Worm (Caenorhabditis elegans) whole organism, young adult: ENCODE results near the gene nhr-20.

Experiments used
- B0035.1 ChIP-seq: sonication (generic microtip); optimal IDR thresholded peaks from 2 replicates; lab custom pipeline; 2016; ENCODE audit warnings: missing genetic modification characterization, mild to moderate bottlenecking, missing compliant biosample characterization, missing genotype, missing genetic modification reagents
- D2030.7 ChIP-seq: fragments of 200-800 bp; sonication (Bioruptor generic); IDR thresholded peaks from 2 replicates; pipeline ENCODE4 v1.3.6; 2022; ENCODE audit warnings: missing genetic modification reagents, missing genetic modification characterization, missing compliant biosample characterization
- F23B12.7 ChIP-seq: sonication (generic microtip); optimal IDR thresholded peaks from 2 replicates; lab custom pipeline; 2017; ENCODE audit warnings: missing genetic modification characterization, mild to moderate bottlenecking, missing compliant biosample characterization, antibody characterized with exemption, moderate library complexity; ENCODE audit not compliant: insufficient read depth
- T07F8.4 ChIP-seq: sonication (generic microtip); optimal IDR thresholded peaks from 2 replicates; lab custom pipeline; 2016; ENCODE audit warnings: mild to moderate bottlenecking, missing genetic modification characterization, moderate library complexity, missing compliant biosample characterization
- Y67H2A.10 ChIP-seq: fragments of 200-800 bp; sonication (Bioruptor generic); conservative IDR thresholded peaks from 2 replicates; pipeline ENCODE4 v1.3.6; 2022; ENCODE audit warnings: missing genetic modification reagents, missing genetic modification characterization, missing compliant biosample characterization
- akir-1 ChIP-seq: fragments of 200-800 bp; sonication (Bioruptor generic); optimal IDR thresholded peaks from 2 replicates; lab custom pipeline; 2018; ENCODE audit warnings: mild to moderate bottlenecking, missing genetic modification characterization, moderate library complexity, missing compliant biosample characterization
- aptf-2 ChIP-seq: fragments of 200-800 bp; sonication (Bioruptor generic); conservative IDR thresholded peaks from 2 replicates; pipeline ENCODE4 v1.3.6; 2022; ENCODE audit warnings: missing genetic modification reagents, missing genetic modification characterization, missing compliant biosample characterization
- athp-1 ChIP-seq: sonication (generic microtip); optimal IDR thresholded peaks from 2 replicates; lab custom pipeline; 2017; ENCODE audit warnings: mild to moderate bottlenecking, missing genetic modification characterization, missing compliant biosample characterization
- cebp-1 ChIP-seq, 2 experiments: fragments of 200-800 bp in 1 of 2; sonication (Bioruptor generic) in 1 of 2; sonication (generic microtip) in 1 of 2; IDR thresholded peaks in 1 of 2; optimal IDR thresholded peaks in 1 of 2; 2 replicates each; pipeline versions ENCODE4 v1.3.6 to Lab custom; 2017 to 2022; ENCODE audit warnings: missing compliant biosample characterization in 2 of 2, missing genetic modification characterization in 2 of 2, mild to moderate bottlenecking in 1 of 2, missing genetic modification reagents in 1 of 2, moderate library complexity in 1 of 2
- ceh-40 ChIP-seq: fragments of 200-800 bp; sonication (Bioruptor generic); IDR thresholded peaks from 2 replicates; pipeline ENCODE4 v1.3.6; 2022; ENCODE audit warnings: missing genetic modification characterization, missing compliant biosample characterization
- dox-1 ChIP-seq: fragments of 200-800 bp; sonication (Bioruptor generic); IDR thresholded peaks from 2 replicates; pipeline ENCODE4 v1.3.6; 2022; ENCODE audit warnings: missing genetic modification reagents, missing genetic modification characterization, missing compliant biosample characterization
- egrh-3 ChIP-seq: fragments of 200-800 bp; sonication (Bioruptor generic); IDR thresholded peaks from 2 replicates; pipeline ENCODE4 v1.3.6; 2022; ENCODE audit warnings: missing genetic modification reagents, missing genetic modification characterization, missing compliant biosample characterization
- ekl-4 ChIP-seq: fragments of 200-800 bp; sonication (Bioruptor generic); IDR thresholded peaks from 2 replicates; pipeline ENCODE4 v1.3.6; 2022; ENCODE audit warnings: missing genetic modification reagents, missing genetic modification characterization, missing compliant biosample characterization
- gei-17 ChIP-seq: fragments of 200-800 bp; sonication (Bioruptor generic); optimal IDR thresholded peaks from 2 replicates; lab custom pipeline; 2018; ENCODE audit warnings: mild to moderate bottlenecking, missing genetic modification characterization, missing compliant biosample characterization
- him-1 ChIP-seq: sonication (generic microtip); optimal IDR thresholded peaks from 2 replicates; lab custom pipeline; 2016; ENCODE audit warnings: missing genotype, missing genetic modification reagents, missing genetic modification characterization, missing compliant biosample characterization
- hlh-26 ChIP-seq: fragments of 200-800 bp; sonication (Bioruptor generic); conservative IDR thresholded peaks from 2 replicates; pipeline ENCODE4 v1.3.6; 2022; ENCODE audit warnings: missing genetic modification reagents, missing genetic modification characterization, missing compliant biosample characterization
- hmg-1.2 ChIP-seq: fragments of 200-800 bp; sonication (Bioruptor generic); IDR thresholded peaks from 2 replicates; pipeline ENCODE4 v1.3.6; 2022; ENCODE audit warnings: missing genetic modification reagents, missing genetic modification characterization, missing compliant biosample characterization
- hmg-20 ChIP-seq: fragments of 200-800 bp; sonication (Bioruptor generic); IDR thresholded peaks from 2 replicates; pipeline ENCODE4 v1.3.6; 2022; ENCODE audit warnings: missing genetic modification reagents, missing genetic modification characterization, missing compliant biosample characterization
- hsf-1 ChIP-seq: fragments of 200-800 bp; sonication (Bioruptor generic); IDR thresholded peaks from 2 replicates; pipeline ENCODE4 v1.3.6; 2022; ENCODE audit warnings: missing genetic modification reagents, missing genetic modification characterization, missing compliant biosample characterization
- lin-26 ChIP-seq: fragments of 200-800 bp; sonication (Bioruptor generic); IDR thresholded peaks from 2 replicates; pipeline ENCODE4 v1.3.6; 2022; ENCODE audit warnings: missing genetic modification reagents, missing genetic modification characterization, missing compliant biosample characterization
- lin-35 ChIP-seq, 3 experiments: fragments of 150-350 bp in 2 of 3; sonication (generic microtip) in 1 of 3; optimal IDR thresholded peaks; 2 replicates each; lab custom pipeline; 2014 to 2018; ENCODE audit warnings: missing biosample characterization in 3 of 3, missing genetic modification characterization in 3 of 3, missing genetic modification reagents in 3 of 3
- lir-1 ChIP-seq: fragments of 200-800 bp; sonication (Bioruptor generic); conservative IDR thresholded peaks from 2 replicates; pipeline ENCODE4 v1.3.6; 2022; ENCODE audit warnings: missing genetic modification reagents, missing genetic modification characterization, missing compliant biosample characterization
- lsl-1 ChIP-seq: fragments of 200-800 bp; sonication (Bioruptor generic); optimal IDR thresholded peaks from 2 replicates; lab custom pipeline; 2018; ENCODE audit warnings: mild to moderate bottlenecking, missing genetic modification characterization, moderate library complexity, missing compliant biosample characterization
- lsy-27 ChIP-seq: sonication (generic microtip); optimal IDR thresholded peaks from 2 replicates; lab custom pipeline; 2017; ENCODE audit warnings: missing genetic modification characterization, mild to moderate bottlenecking, missing compliant biosample characterization, antibody characterized with exemption, missing genotype, borderline replicate concordance; ENCODE audit not compliant: insufficient read depth
- madf-6 ChIP-seq: fragments of 200-800 bp; sonication (Bioruptor generic); IDR thresholded peaks from 2 replicates; pipeline ENCODE4 v1.3.6; 2022; ENCODE audit warnings: missing genetic modification reagents, missing genetic modification characterization, missing compliant biosample characterization
- madf-8 ChIP-seq: fragments of 200-800 bp; sonication (Bioruptor generic); conservative IDR thresholded peaks from 2 replicates; pipeline ENCODE4 v1.3.6; 2022; ENCODE audit warnings: missing genetic modification reagents, missing genetic modification characterization, missing compliant biosample characterization
- mel-28 ChIP-seq: sonication (generic microtip); optimal IDR thresholded peaks from 2 replicates; lab custom pipeline; 2016; ENCODE audit warnings: borderline replicate concordance, mild to moderate bottlenecking, missing genetic modification characterization, missing compliant biosample characterization
- nfya-1 ChIP-seq: sonication (generic microtip); optimal IDR thresholded peaks from 2 replicates; lab custom pipeline; 2017; ENCODE audit warnings: antibody characterized with exemption, missing compliant biosample characterization, missing genetic modification characterization, borderline replicate concordance; ENCODE audit not compliant: insufficient read depth
- nfyb-1 ChIP-seq: fragments of 200-800 bp; sonication (Bioruptor generic); IDR thresholded peaks from 2 replicates; pipeline ENCODE4 v1.3.6; 2022; ENCODE audit warnings: missing genetic modification reagents, missing genetic modification characterization, missing compliant biosample characterization
- nhr-120 ChIP-seq: fragments of 200-800 bp; sonication (Bioruptor generic); IDR thresholded peaks from 2 replicates; pipeline ENCODE4 v1.3.6; 2022; ENCODE audit warnings: missing genetic modification characterization, missing compliant biosample characterization
- nhr-80 ChIP-seq: sonication (generic microtip); optimal IDR thresholded peaks from 2 replicates; lab custom pipeline; 2016; ENCODE audit warnings: missing genetic modification characterization, missing compliant biosample characterization
- somi-1 ChIP-seq: fragments of 200-800 bp; sonication (Bioruptor generic); optimal IDR thresholded peaks from 2 replicates; lab custom pipeline; 2018; ENCODE audit warnings: mild to moderate bottlenecking, missing genetic modification characterization, missing compliant biosample characterization
- tbx-9 ChIP-seq: sonication (generic microtip); optimal IDR thresholded peaks from 2 replicates; lab custom pipeline; 2016; ENCODE audit warnings: borderline replicate concordance, missing genetic modification characterization, inconsistent platforms, missing compliant biosample characterization
- unc-62 ChIP-seq: fragments of 150-350 bp; optimal IDR thresholded peaks from 2 replicates; lab custom pipeline; 2014; ENCODE audit warnings: missing biosample characterization, missing genetic modification reagents, missing genetic modification characterization
- zfh-2 ChIP-seq: fragments of 200-800 bp; sonication (Bioruptor generic); conservative IDR thresholded peaks from 2 replicates; pipeline ENCODE4 v1.3.6; 2022; ENCODE audit warnings: missing genetic modification reagents, missing genetic modification characterization, missing compliant biosample characterization
- ztf-18 ChIP-seq: sonication (generic microtip); optimal IDR thresholded peaks from 2 replicates; lab custom pipeline; 2016; ENCODE audit warnings: missing genotype, mild to moderate bottlenecking, missing genetic modification characterization, missing compliant biosample characterization
- ztf-25 ChIP-seq: fragments of 200-800 bp; sonication (Bioruptor generic); IDR thresholded peaks from 2 replicates; pipeline ENCODE4 v1.3.6; 2022; ENCODE audit warnings: missing genetic modification reagents, missing genetic modification characterization, missing compliant biosample characterization

The nhr-20 gene

DNA sequence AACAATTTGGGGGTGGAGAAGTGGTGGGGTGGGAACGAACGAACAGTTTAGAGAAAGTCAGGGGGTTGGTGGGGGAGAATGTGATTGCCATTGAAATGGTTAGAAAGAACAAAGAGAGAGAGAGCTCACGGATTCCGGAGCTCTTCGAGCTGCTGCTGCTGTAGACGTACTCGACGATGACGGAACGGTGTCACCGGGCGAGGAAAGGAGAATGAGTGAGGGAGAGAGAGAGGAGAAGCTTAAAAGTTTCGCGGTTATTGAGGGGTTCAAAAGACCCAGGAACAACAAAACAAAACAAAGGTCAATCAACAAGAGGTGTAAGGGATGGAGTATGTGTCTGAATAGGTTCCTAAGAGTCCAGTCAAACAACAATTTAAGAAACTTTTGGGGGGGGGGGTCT, 43.3 kb upstream of the nhr-20 start:
- TF ChIP-seq F23B12.7 (tag; lab: Kevin White, UChicago) (no peak), zfh-2 (GFP tag; lab: Robert Waterston, UW) (0 out of 2 replicates have a peak, but pooled peaks have one; percentile 28), lin-26 (no peak), cebp-1 (GFP tag; IDR thresholded peaks at IDR 0.05; lab: Robert Waterston, UW) (no peak), cebp-1 (tag; optimal IDR thresholded peaks at IDR 0.05; lab: Kevin White, UChicago) (no peak), egrh-3 (GFP tag; lab: Robert Waterston, UW) (peak; percentile 39; the same call in 1 of the 2 replicates)

- TF ChIP-seq nfyb-1 (GFP tag; lab: Robert Waterston, UW), result peak; percentile 67
- TF ChIP-seq F23B12.7 (tag; lab: Kevin White, UChicago), result no peak
- TF ChIP-seq ceh-40 (GFP tag; lab: Robert Waterston, UW), result no peak
- no peak for TF ChIP-seq lir-1 (GFP tag; lab: Robert Waterston, UW)
Measured at ce11 chrIII:4275704-4276103, 42.7 kb upstream of the nhr-20 start.

DNA sequence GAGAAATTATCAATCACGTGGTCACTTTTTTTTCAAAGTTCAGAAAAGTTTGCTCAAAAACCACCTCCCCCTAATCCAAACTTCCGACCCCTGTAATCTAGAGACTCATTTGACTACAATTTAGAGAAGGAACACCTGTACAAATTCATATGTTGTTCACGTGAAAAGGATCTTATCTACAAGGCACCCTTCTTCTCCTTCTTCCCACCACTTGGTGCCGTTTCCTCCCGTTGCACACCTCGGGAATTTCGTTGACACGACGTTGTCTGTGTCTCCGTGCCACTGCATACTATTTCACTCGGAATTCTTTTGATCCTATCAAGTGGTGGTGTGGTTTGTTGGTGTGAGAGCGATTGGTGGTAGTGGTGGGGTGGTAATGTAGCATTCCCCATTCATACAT, 41.5 kb upstream of the nhr-20 start:
- TF ChIP-seq D2030.7 (GFP tag; lab: Robert Waterston, UW) (0 out of 2 replicates have a peak, but pooled peaks have one; percentile 9), B0035.1 (tag; lab: Kevin White, UChicago) (no peak), hmg-1.2 (peak; percentile 18; the same call in 1 of the 2 replicates), somi-1 (no peak)

DNA sequence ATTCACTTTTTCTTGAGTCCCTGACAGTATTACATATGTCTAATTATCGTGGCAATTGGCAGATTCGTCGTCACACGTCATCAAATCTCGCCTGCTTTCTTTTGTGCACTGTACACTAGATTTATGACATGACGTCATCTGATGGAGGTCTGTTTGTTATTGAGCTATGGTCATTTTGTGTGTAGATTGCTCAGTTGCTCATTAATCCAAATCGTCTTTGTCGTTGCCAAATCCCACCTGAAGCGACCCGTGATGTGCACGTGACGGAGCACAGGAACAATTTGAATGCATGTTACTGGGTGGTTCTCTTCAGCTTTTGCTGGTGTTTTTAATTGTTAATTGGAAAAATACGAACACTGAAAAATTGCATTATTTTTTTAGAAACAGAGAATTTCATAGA, 39.8 kb upstream of the nhr-20 start:
- TF ChIP-seq unc-62 (peak; percentile 13), hmg-20 (GFP tag; lab: Robert Waterston, UW) (no peak)

ce11 chrIII:4271059-4271458, 38.0 kb upstream of the nhr-20 start:
- TF ChIP-seq T07F8.4 (tag; lab: Kevin White, UChicago), result no peak
- no peak for TF ChIP-seq nhr-120 (GFP tag; lab: Robert Waterston, UW)
- TF ChIP-seq akir-1 (GFP tag; lab: Kevin White, UChicago), result no peak
- TF ChIP-seq ztf-25, result no peak
- no peak for TF ChIP-seq aptf-2 (GFP tag; lab: Robert Waterston, UW)
- TF ChIP-seq unc-62, result no peak
- TF ChIP-seq nhr-80 (tag; lab: Kevin White, UChicago), result no peak
- TF ChIP-seq lsl-1 (GFP tag; lab: Kevin White, UChicago), result no peak
- no peak for TF ChIP-seq him-1 (tag; lab: Kevin White, UChicago)
- no peak for TF ChIP-seq ekl-4 (GFP tag; lab: Robert Waterston, UW)

DNA sequence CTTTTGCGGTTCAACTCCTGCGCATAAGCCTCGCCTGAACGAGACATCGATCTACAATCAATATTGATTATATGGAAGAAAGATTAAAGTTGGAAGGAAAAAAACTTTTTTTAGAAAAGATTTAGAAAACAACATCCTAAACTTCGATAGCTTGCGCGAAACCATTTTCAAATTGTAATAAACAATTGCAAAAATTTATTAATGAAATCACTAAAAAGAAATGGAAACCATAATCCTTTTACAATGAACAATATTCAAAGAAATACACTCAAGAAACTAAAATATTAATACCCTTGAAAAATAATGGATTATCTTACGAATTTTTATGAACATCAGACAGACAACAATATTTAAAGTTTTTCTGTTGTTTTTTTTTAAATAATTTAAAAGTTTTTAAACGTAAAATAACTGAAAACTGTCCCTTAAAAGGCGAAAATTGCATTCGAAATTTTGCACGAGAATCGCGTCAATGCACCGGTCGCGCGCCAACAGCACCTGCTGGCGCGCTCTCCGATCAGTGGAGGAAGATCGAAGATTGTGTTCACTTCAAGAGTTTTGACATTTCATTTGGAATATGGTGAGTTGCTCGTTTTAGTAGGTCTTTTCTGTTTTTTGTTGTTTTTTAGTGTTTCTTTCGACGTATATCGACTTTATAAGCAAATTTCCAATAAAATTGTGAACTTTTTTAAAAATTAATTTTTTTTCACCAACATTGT, 36.4 kb upstream of the nhr-20 start, which contains the start of the genes sftb-1 and R10E4.1:
sftb-1 (minus strand) TSS at position 51 of the 716 bp plus-strand sequence.
R10E4.1 (plus strand) TSS at position 524 of the 716 bp plus-strand sequence.
- TF ChIP-seq hlh-26 (no peak), madf-6 (GFP tag; lab: Robert Waterston, UW) (peak; percentile 63), lin-35 (GFP tag; optimal IDR thresholded peaks at IDR 0.05; lab: Kevin White, UChicago) (peak in 1 of 3 experiments; percentile 66), akir-1 (GFP tag; lab: Kevin White, UChicago) (no peak), dox-1 (GFP tag; lab: Robert Waterston, UW) (peak; percentile 74), nfya-1 (tag; lab: Kevin White, UChicago) (no peak), nhr-80 (tag; lab: Kevin White, UChicago) (peak; percentile 23), hsf-1 (no peak), athp-1 (tag; lab: Kevin White, UChicago) (no peak), egrh-3 (GFP tag; lab: Robert Waterston, UW) (no peak), tbx-9 (tag; lab: Kevin White, UChicago) (no peak), mel-28 (no peak), Y67H2A.10 (GFP tag; lab: Robert Waterston, UW) (no peak), ztf-18 (tag; lab: Kevin White, UChicago) (peak; percentile 94), F23B12.7 (tag; lab: Kevin White, UChicago) (peak; percentile 27), lsy-27 (peak; percentile 5), madf-8 (GFP tag; lab: Robert Waterston, UW) (no peak; the same call in 1 of the 2 replicates), gei-17 (GFP tag; lab: Kevin White, UChicago) (no peak)
